Worm (Caenorhabditis elegans): Measurements from ENCODE around the gene Y54F10BM.6.

The Y54F10BM.6 gene

ce11 chrIII:2262942-2263341 is at the start of gene Y54F10BM.6:
Y54F10BM.6 (plus strand) TSS chrIII:2263242.
- peak; percentile 6 for TF ChIP-seq zip-8 (tag; optimal IDR thresholded peaks at IDR 0.05)
- TF ChIP-seq snpc-4 (tag; optimal IDR thresholded peaks at IDR 0.05), result no peak
- TF ChIP-seq ceh-39 (tag; optimal IDR thresholded peaks at IDR 0.05), result peak; percentile 49

DNA sequence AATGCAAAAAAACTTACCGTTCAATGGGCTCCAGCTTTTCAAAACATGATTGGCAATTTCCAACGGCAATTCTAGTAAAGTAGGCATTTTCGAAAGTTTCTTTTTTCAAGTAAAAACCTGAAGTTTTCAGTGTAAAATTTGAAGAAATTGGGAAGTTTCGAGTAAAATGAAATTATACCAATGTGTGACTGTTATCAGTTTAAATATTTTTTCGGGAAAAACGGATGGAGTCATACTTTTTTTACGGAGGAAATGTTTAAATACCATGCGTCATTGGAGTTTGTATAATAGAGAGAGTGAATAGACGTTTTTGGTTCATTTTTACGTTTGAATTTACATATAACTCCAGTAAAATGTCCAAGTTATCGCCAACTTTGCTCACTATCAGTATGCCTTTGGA is 43.6 kb upstream of the Y54F10BM.6 start, which contains the start of gene fbxa-12:
Gene fbxa-12 (plus strand): TSS at position 301 of the 400 bp plus-strand sequence.
- no peak for TF ChIP-seq unc-62 (GFP tag; optimal IDR thresholded peaks at IDR 0.05)
- TF ChIP-seq ham-2 (GFP tag; optimal IDR thresholded peaks at IDR 0.05), result no peak
- no peak for TF ChIP-seq bed-3 (GFP tag; optimal IDR thresholded peaks at IDR 0.05)
- no peak for TF ChIP-seq sem-2 (GFP tag; optimal IDR thresholded peaks at IDR 0.05)
- no peak for TF ChIP-seq unc-39 (tag; optimal IDR thresholded peaks at IDR 0.05)
- TF ChIP-seq blmp-1 (tag; optimal IDR thresholded peaks at IDR 0.05), result no peak
- TF ChIP-seq mep-1 (tag; optimal IDR thresholded peaks at IDR 0.05), result no peak
- TF ChIP-seq lin-13 (tag; optimal IDR thresholded peaks at IDR 0.05), result no peak
- TF ChIP-seq M03D4.4 (tag; optimal IDR thresholded peaks at IDR 0.05), result no peak

ce11 chrIII:2223932-2224331 is 39.1 kb upstream of the Y54F10BM.6 start, which contains the start of gene srd-65:
srd-65 (minus strand) TSS chrIII:2224032.
- TF ChIP-seq mls-2 (tag; optimal IDR thresholded peaks at IDR 0.05) (no peak), ztf-11 (tag; optimal IDR thresholded peaks at IDR 0.05) (no peak), lin-13 (tag; optimal IDR thresholded peaks at IDR 0.05) (no peak), M03D4.4 (tag; optimal IDR thresholded peaks at IDR 0.05) (no peak), unc-120 (tag; optimal IDR thresholded peaks at IDR 0.05; ENCODE audit: poor library complexity, severe bottlenecking) (no peak), tbx-8 (GFP tag; optimal IDR thresholded peaks at IDR 0.05) (no peak), lsy-2 (tag; optimal IDR thresholded peaks at IDR 0.05) (no peak), blmp-1 (tag; optimal IDR thresholded peaks at IDR 0.05) (no peak), sptf-1 (tag; optimal IDR thresholded peaks at IDR 0.05) (no peak), unc-39 (tag; optimal IDR thresholded peaks at IDR 0.05) (no peak), cnd-1 (tag; optimal IDR thresholded peaks at IDR 0.05) (no peak), bed-3 (GFP tag; optimal IDR thresholded peaks at IDR 0.05) (no peak), lin-32 (GFP tag; optimal IDR thresholded peaks at IDR 0.05) (no peak), ceh-83 (GFP tag; optimal IDR thresholded peaks at IDR 0.05) (no peak), ces-1 (GFP tag; optimal IDR thresholded peaks at IDR 0.05) (no peak), ceh-39 (tag; optimal IDR thresholded peaks at IDR 0.05) (no peak), nhr-2 (tag; optimal IDR thresholded peaks at IDR 0.05) (no peak), nhr-28 (tag; optimal IDR thresholded peaks at IDR 0.05) (no peak), nhr-12 (tag; optimal IDR thresholded peaks at IDR 0.05) (no peak), nhr-237 (tag; optimal IDR thresholded peaks at IDR 0.05) (no peak)

DNA sequence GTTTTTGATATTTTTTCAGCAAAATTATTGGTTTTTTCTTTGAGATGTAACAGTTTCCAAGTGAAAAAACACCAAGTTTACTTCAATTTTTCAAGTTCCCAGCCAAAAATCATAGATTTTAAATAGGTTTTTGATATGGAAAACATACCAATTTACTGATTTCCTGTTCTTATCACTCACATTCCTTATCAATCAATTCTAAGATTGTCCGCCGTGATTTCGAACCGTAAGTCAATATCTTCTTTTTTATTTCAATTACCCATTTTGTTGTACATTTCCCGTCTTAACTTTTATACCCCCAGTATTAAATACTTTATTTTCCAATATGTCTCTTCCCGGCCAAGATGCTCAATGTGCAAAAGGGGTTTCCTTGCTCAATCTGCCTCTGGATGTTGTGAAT is 38.6 kb upstream of the Y54F10BM.6 start, which contains the start of gene fbxa-38:
Gene fbxa-38 (plus strand): TSS at position 195 of the 400 bp plus-strand sequence.
- TF ChIP-seq nhr-12 (tag; optimal IDR thresholded peaks at IDR 0.05), result no peak
- TF ChIP-seq elt-3 (tag; optimal IDR thresholded peaks at IDR 0.05), result no peak
- no peak for TF ChIP-seq sptf-1 (tag; optimal IDR thresholded peaks at IDR 0.05)
- no peak for TF ChIP-seq ceh-39 (tag; optimal IDR thresholded peaks at IDR 0.05)
- no peak for TF ChIP-seq ceh-43 (GFP tag; optimal IDR thresholded peaks at IDR 0.05)
- TF ChIP-seq mep-1 (tag; optimal IDR thresholded peaks at IDR 0.05), result no peak
- TF ChIP-seq nhr-76 (tag; optimal IDR thresholded peaks at IDR 0.05), result no peak

- TF ChIP-seq elt-1 (tag; optimal IDR thresholded peaks at IDR 0.05; ENCODE audit: borderline replicate concordance, insufficient read depth) (no peak), bed-3 (GFP tag; optimal IDR thresholded peaks at IDR 0.05) (no peak), ceh-43 (GFP tag; optimal IDR thresholded peaks at IDR 0.05) (no peak), pha-4 (tag; optimal IDR thresholded peaks at IDR 0.05) (no peak), snpc-4 (tag; optimal IDR thresholded peaks at IDR 0.05) (no peak), sem-2 (GFP tag; optimal IDR thresholded peaks at IDR 0.05) (no peak), zip-8 (tag; optimal IDR thresholded peaks at IDR 0.05) (no peak), unc-39 (tag; optimal IDR thresholded peaks at IDR 0.05) (no peak), nhr-28 (tag; optimal IDR thresholded peaks at IDR 0.05) (no peak), unc-62 (GFP tag; optimal IDR thresholded peaks at IDR 0.05) (no peak), flh-1 (GFP tag; optimal IDR thresholded peaks at IDR 0.05) (no peak), cnd-1 (tag; optimal IDR thresholded peaks at IDR 0.05) (no peak), nhr-2 (tag; optimal IDR thresholded peaks at IDR 0.05) (no peak)
Measured at ce11 chrIII:2227407-2227806, 35.6 kb upstream of the Y54F10BM.6 start, which contains the start of gene fbxa-62. fbxa-62 (plus strand) TSS chrIII:2227707.

Measured in whole organism, mixed stage, embryonic.